Worm (Caenorhabditis elegans) whole organism, young adult: Measurements from ENCODE around the gene F01F1.14.

Experiments used
- B0261.1 ChIP-seq: sonication (generic microtip); optimal IDR thresholded peaks from 2 replicates; lab custom pipeline; 2016; ENCODE audit warnings: mild to moderate bottlenecking, missing genetic modification characterization, moderate library complexity, missing compliant biosample characterization
- B0336.3 ChIP-seq: fragments of 200-800 bp; sonication (Bioruptor generic); IDR thresholded peaks from 2 replicates; pipeline ENCODE4 v1.3.6; 2022; ENCODE audit warnings: missing genetic modification characterization, missing compliant biosample characterization
- D2030.7 ChIP-seq: fragments of 200-800 bp; sonication (Bioruptor generic); IDR thresholded peaks from 2 replicates; pipeline ENCODE4 v1.3.6; 2022; ENCODE audit warnings: missing genetic modification reagents, missing genetic modification characterization, missing compliant biosample characterization
- F33H1.4 ChIP-seq: fragments of 200-800 bp; sonication (Bioruptor generic); IDR thresholded peaks from 2 replicates; pipeline ENCODE4 v1.3.6; 2022; ENCODE audit warnings: missing genetic modification reagents, missing genetic modification characterization, missing compliant biosample characterization
- F39B2.1 ChIP-seq: fragments of 200-800 bp; sonication (Bioruptor generic); IDR thresholded peaks from 2 replicates; pipeline ENCODE4 v1.3.6; 2022; ENCODE audit warnings: missing genetic modification reagents, missing genetic modification characterization, missing compliant biosample characterization
- F52B5.7 ChIP-seq: sonication (generic microtip); optimal IDR thresholded peaks from 2 replicates; lab custom pipeline; 2016; ENCODE audit warnings: mild to moderate bottlenecking, missing genetic modification characterization, missing compliant biosample characterization
- T07F8.4 ChIP-seq: sonication (generic microtip); optimal IDR thresholded peaks from 2 replicates; lab custom pipeline; 2016; ENCODE audit warnings: mild to moderate bottlenecking, missing genetic modification characterization, moderate library complexity, missing compliant biosample characterization
- Y53F4B.3 ChIP-seq: fragments of 200-800 bp; sonication (Bioruptor generic); IDR thresholded peaks from 2 replicates; pipeline ENCODE4 v1.3.6; 2022; ENCODE audit warnings: missing genetic modification reagents, missing genetic modification characterization, missing compliant biosample characterization
- Y79H2A.3 ChIP-seq: fragments of 200-800 bp; sonication (Bioruptor generic); conservative IDR thresholded peaks from 2 replicates; pipeline ENCODE4 v1.3.6; 2022; ENCODE audit warnings: missing genetic modification reagents, missing genetic modification characterization, missing compliant biosample characterization
- akir-1 ChIP-seq: fragments of 200-800 bp; sonication (Bioruptor generic); optimal IDR thresholded peaks from 2 replicates; lab custom pipeline; 2018; ENCODE audit warnings: mild to moderate bottlenecking, missing genetic modification characterization, moderate library complexity, missing compliant biosample characterization
- aptf-2 ChIP-seq: fragments of 200-800 bp; sonication (Bioruptor generic); conservative IDR thresholded peaks from 2 replicates; pipeline ENCODE4 v1.3.6; 2022; ENCODE audit warnings: missing genetic modification reagents, missing genetic modification characterization, missing compliant biosample characterization
- atf-7 ChIP-seq: sonication (generic microtip); optimal IDR thresholded peaks from 2 replicates; lab custom pipeline; 2017; ENCODE audit warnings: mild to moderate bottlenecking, missing genetic modification characterization, missing compliant biosample characterization
- attf-5 ChIP-seq: fragments of 200-800 bp; sonication (Bioruptor generic); optimal IDR thresholded peaks from 2 replicates; lab custom pipeline; 2018; ENCODE audit warnings: mild to moderate bottlenecking, missing genetic modification characterization, missing compliant biosample characterization
- cebp-1 ChIP-seq, 2 experiments: fragments of 200-800 bp in 1 of 2; sonication (Bioruptor generic) in 1 of 2; sonication (generic microtip) in 1 of 2; IDR thresholded peaks in 1 of 2; optimal IDR thresholded peaks in 1 of 2; 2 replicates each; pipeline versions ENCODE4 v1.3.6 to Lab custom; 2017 to 2022; ENCODE audit warnings: missing compliant biosample characterization in 2 of 2, missing genetic modification characterization in 2 of 2, mild to moderate bottlenecking in 1 of 2, missing genetic modification reagents in 1 of 2, moderate library complexity in 1 of 2
- ceh-100 ChIP-seq: fragments of 200-800 bp; sonication (Bioruptor generic); IDR thresholded peaks from 2 replicates; pipeline ENCODE4 v1.3.6; 2022; ENCODE audit warnings: missing genetic modification reagents, missing genetic modification characterization, missing compliant biosample characterization
- ceh-27 ChIP-seq: fragments of 200-800 bp; sonication (Bioruptor generic); optimal IDR thresholded peaks from 2 replicates; lab custom pipeline; 2018; ENCODE audit warnings: mild to moderate bottlenecking, missing genetic modification characterization, moderate library complexity, missing compliant biosample characterization
- ceh-58 ChIP-seq: fragments of 200-800 bp; sonication (Bioruptor generic); IDR thresholded peaks from 2 replicates; pipeline ENCODE4 v1.3.6; 2022; ENCODE audit warnings: missing genetic modification characterization, missing compliant biosample characterization
- egrh-3 ChIP-seq: fragments of 200-800 bp; sonication (Bioruptor generic); IDR thresholded peaks from 2 replicates; pipeline ENCODE4 v1.3.6; 2022; ENCODE audit warnings: missing genetic modification reagents, missing genetic modification characterization, missing compliant biosample characterization
- ekl-4 ChIP-seq: fragments of 200-800 bp; sonication (Bioruptor generic); IDR thresholded peaks from 2 replicates; pipeline ENCODE4 v1.3.6; 2022; ENCODE audit warnings: missing genetic modification reagents, missing genetic modification characterization, missing compliant biosample characterization
- gei-17 ChIP-seq: fragments of 200-800 bp; sonication (Bioruptor generic); optimal IDR thresholded peaks from 2 replicates; lab custom pipeline; 2018; ENCODE audit warnings: mild to moderate bottlenecking, missing genetic modification characterization, missing compliant biosample characterization
- hmg-1.2 ChIP-seq: fragments of 200-800 bp; sonication (Bioruptor generic); IDR thresholded peaks from 2 replicates; pipeline ENCODE4 v1.3.6; 2022; ENCODE audit warnings: missing genetic modification reagents, missing genetic modification characterization, missing compliant biosample characterization
- hsf-1 ChIP-seq: fragments of 200-800 bp; sonication (Bioruptor generic); IDR thresholded peaks from 2 replicates; pipeline ENCODE4 v1.3.6; 2022; ENCODE audit warnings: missing genetic modification reagents, missing genetic modification characterization, missing compliant biosample characterization
- lag-1 ChIP-seq: fragments of 200-800 bp; sonication (Bioruptor generic); IDR thresholded peaks from 2 replicates; pipeline ENCODE4 v1.3.6; 2022; ENCODE audit warnings: missing genetic modification reagents, missing genetic modification characterization, missing compliant biosample characterization
- madf-3 ChIP-seq: fragments of 200-800 bp; sonication (Bioruptor generic); IDR thresholded peaks from 2 replicates; pipeline ENCODE4 v1.3.6; 2022; ENCODE audit warnings: missing genetic modification reagents, missing genetic modification characterization, missing compliant biosample characterization
- mxl-1 ChIP-seq: sonication (generic microtip); optimal IDR thresholded peaks from 2 replicates; lab custom pipeline; 2016; ENCODE audit warnings: missing genetic modification characterization, missing compliant biosample characterization
- nfya-1 ChIP-seq: sonication (generic microtip); optimal IDR thresholded peaks from 2 replicates; lab custom pipeline; 2017; ENCODE audit warnings: antibody characterized with exemption, missing compliant biosample characterization, missing genetic modification characterization, borderline replicate concordance; ENCODE audit not compliant: insufficient read depth
- nfya-2 ChIP-seq: fragments of 200-800 bp; sonication (Bioruptor generic); IDR thresholded peaks from 2 replicates; pipeline ENCODE4 v1.3.6; 2022; ENCODE audit warnings: missing genetic modification reagents, missing genetic modification characterization, missing compliant biosample characterization
- nfyb-1 ChIP-seq: fragments of 200-800 bp; sonication (Bioruptor generic); IDR thresholded peaks from 2 replicates; pipeline ENCODE4 v1.3.6; 2022; ENCODE audit warnings: missing genetic modification reagents, missing genetic modification characterization, missing compliant biosample characterization
- nhr-90 ChIP-seq: sonication (generic microtip); optimal IDR thresholded peaks from 2 replicates; lab custom pipeline; 2016; ENCODE audit warnings: missing genotype, mild to moderate bottlenecking, missing genetic modification characterization, missing compliant biosample characterization
- pha-4 ChIP-seq: fragments of 150-350 bp; sonication (generic microtip); optimal IDR thresholded peaks from 2 replicates; lab custom pipeline; 2014; ENCODE audit warnings: missing biosample characterization, missing genetic modification reagents, missing genetic modification characterization
- rec-8 ChIP-seq, 2 experiments: sonication (generic microtip); optimal IDR thresholded peaks; 2 replicates each; lab custom pipeline; 2016; ENCODE audit warnings: mild to moderate bottlenecking in 2 of 2, missing genetic modification characterization in 2 of 2, missing genetic modification reagents in 2 of 2, missing genotype in 2 of 2, missing biosample characterization in 1 of 2, missing compliant biosample characterization in 1 of 2, moderate library complexity in 1 of 2
- sea-2 ChIP-seq: fragments of 200-800 bp; sonication (Bioruptor generic); IDR thresholded peaks from 2 replicates; pipeline ENCODE4 v1.3.6; 2022; ENCODE audit warnings: missing genetic modification characterization, missing compliant biosample characterization
- snpc-3.4 ChIP-seq: sonication (generic microtip); optimal IDR thresholded peaks from 2 replicates; lab custom pipeline; 2017; ENCODE audit warnings: missing genetic modification characterization, mild to moderate bottlenecking, missing compliant biosample characterization, antibody characterized with exemption, moderate library complexity, missing genotype, missing genetic modification reagents
- snpc-4 ChIP-seq, 5 experiments: fragments of 150-350 bp in 1 of 5; sonication (generic microtip) in 4 of 5; optimal IDR thresholded peaks; 2 replicates each; lab custom pipeline; 2014 to 2018; ENCODE audit warnings: missing genetic modification characterization in 5 of 5, missing biosample characterization in 3 of 5, antibody characterized with exemption in 2 of 5, mild to moderate bottlenecking in 2 of 5, missing compliant biosample characterization in 2 of 5, missing genotype in 2 of 5, moderate library complexity in 2 of 5, missing genetic modification reagents in 1 of 5
- zfh-2 ChIP-seq: fragments of 200-800 bp; sonication (Bioruptor generic); conservative IDR thresholded peaks from 2 replicates; pipeline ENCODE4 v1.3.6; 2022; ENCODE audit warnings: missing genetic modification reagents, missing genetic modification characterization, missing compliant biosample characterization
- zim-3 ChIP-seq: sonication (generic microtip); optimal IDR thresholded peaks from 2 replicates; lab custom pipeline; 2017; ENCODE audit warnings: mild to moderate bottlenecking, missing genetic modification characterization, moderate library complexity, missing compliant biosample characterization
- ztf-22 ChIP-seq: fragments of 200-800 bp; sonication (Bioruptor generic); optimal IDR thresholded peaks from 2 replicates; lab custom pipeline; 2018; ENCODE audit warnings: mild to moderate bottlenecking, missing genetic modification characterization, moderate library complexity, missing compliant biosample characterization
- ztf-28 ChIP-seq: fragments of 200-800 bp; sonication (Bioruptor generic); IDR thresholded peaks from 2 replicates; pipeline ENCODE4 v1.3.6; 2022; ENCODE audit warnings: missing genetic modification reagents, missing genetic modification characterization, missing compliant biosample characterization
- ztf-3 ChIP-seq: fragments of 200-800 bp; sonication (Bioruptor generic); optimal IDR thresholded peaks from 2 replicates; lab custom pipeline; 2018; ENCODE audit warnings: mild to moderate bottlenecking, missing genetic modification characterization, missing compliant biosample characterization

The F01F1.14 gene

ce11 chrIII:5914717-5915116 lies 32.0 kb upstream of the F01F1.14 start (continued):
- TF ChIP-seq madf-3 (GFP tag; lab: Robert Waterston, UW) (no peak), mxl-1 (no peak), nfya-1 (tag; lab: Kevin White, UChicago) (no peak), zfh-2 (GFP tag; lab: Robert Waterston, UW) (no peak; the same call in none of the 2 replicates), ztf-28 (GFP tag; lab: Robert Waterston, UW) (no peak), F39B2.1 (GFP tag; lab: Robert Waterston, UW) (no peak), gei-17 (GFP tag; lab: Kevin White, UChicago) (no peak), hmg-1.2 (peak; percentile 26; the same call in 1 of the 2 replicates), F52B5.7 (tag; lab: Kevin White, UChicago) (peak; percentile 3), ztf-22 (GFP tag; lab: Kevin White, UChicago) (no peak), ztf-3 (GFP tag; lab: Kevin White, UChicago) (no peak), D2030.7 (0 out of 2 replicates have a peak, but pooled peaks have one; percentile 35), sea-2 (GFP tag; lab: Robert Waterston, UW) (no peak), snpc-3.4 (tag; lab: Kevin White, UChicago) (peak; percentile 35), ceh-58 (GFP tag; lab: Robert Waterston, UW) (no peak), snpc-4 (GFP tag; optimal IDR thresholded peaks at IDR 0.05; lab: Kevin White, UChicago) (no peak), snpc-4 (tag; optimal IDR thresholded peaks at IDR 0.05; lab: Kevin White, UChicago) (peak in 3 of 4 experiments; percentile 13 to 42 (median 35)), F33H1.4 (GFP tag; lab: Robert Waterston, UW) (no peak), aptf-2 (GFP tag; lab: Robert Waterston, UW) (no peak), ceh-27 (GFP tag; lab: Kevin White, UChicago) (no peak), pha-4 (no peak), atf-7 (tag; lab: Kevin White, UChicago) (no peak), attf-5 (GFP tag; lab: Kevin White, UChicago) (no peak), nfya-2 (GFP tag; lab: Robert Waterston, UW) (no peak), rec-8 (tag; optimal IDR thresholded peaks at IDR 0.05; lab: Kevin White, UChicago) (no peak), egrh-3 (no peak), ceh-100 (no peak), ekl-4 (GFP tag; lab: Robert Waterston, UW) (no peak)
- TF ChIP-seq, all 124 proteins: peak for 14

ce11 chrIII:5908408-5908807 lies 25.7 kb upstream of the F01F1.14 start, which contains the start of gene C28H8.3:
Gene C28H8.3, plus strand, starts transcription at chrIII:5908700.
- TF ChIP-seq nfyb-1 (GFP tag; lab: Robert Waterston, UW): peak; percentile 40; the same call in 1 of the 2 replicates
- peak; percentile 19; the same call in 1 of the 2 replicates for TF ChIP-seq hmg-1.2
- TF ChIP-seq Y53F4B.3: no peak
- TF ChIP-seq attf-5 (GFP tag; lab: Kevin White, UChicago): no peak
- TF ChIP-seq hsf-1: peak; percentile 53

ce11 chrIII:5906749-5907148 lies 24.0 kb upstream of the F01F1.14 start, which contains the start of gene erd-2.2:
Gene erd-2.2, plus strand, starts transcription at chrIII:5907049.
- no peak for TF ChIP-seq cebp-1 (GFP tag; IDR thresholded peaks at IDR 0.05; lab: Robert Waterston, UW)
- TF ChIP-seq cebp-1 (tag; optimal IDR thresholded peaks at IDR 0.05; lab: Kevin White, UChicago): no peak
- no peak for TF ChIP-seq T07F8.4 (tag; lab: Kevin White, UChicago)
- no peak for TF ChIP-seq B0336.3 (GFP tag; lab: Robert Waterston, UW)
- no peak for TF ChIP-seq Y53F4B.3
- TF ChIP-seq atf-7 (tag; lab: Kevin White, UChicago): no peak
- TF ChIP-seq B0261.1: no peak
- no peak for TF ChIP-seq zim-3
- TF ChIP-seq lag-1 (GFP tag; lab: Robert Waterston, UW): no peak
- no peak for TF ChIP-seq akir-1 (GFP tag; lab: Kevin White, UChicago)
- TF ChIP-seq nhr-90 (tag; lab: Kevin White, UChicago): no peak
- no peak for TF ChIP-seq D2030.7
- no peak for TF ChIP-seq Y79H2A.3 (GFP tag; lab: Robert Waterston, UW)
- TF ChIP-seq aptf-2 (GFP tag; lab: Robert Waterston, UW): no peak
